Fruit fly (Drosophila melanogaster): ENCODE results near the gene Dcr-1.

DNA sequence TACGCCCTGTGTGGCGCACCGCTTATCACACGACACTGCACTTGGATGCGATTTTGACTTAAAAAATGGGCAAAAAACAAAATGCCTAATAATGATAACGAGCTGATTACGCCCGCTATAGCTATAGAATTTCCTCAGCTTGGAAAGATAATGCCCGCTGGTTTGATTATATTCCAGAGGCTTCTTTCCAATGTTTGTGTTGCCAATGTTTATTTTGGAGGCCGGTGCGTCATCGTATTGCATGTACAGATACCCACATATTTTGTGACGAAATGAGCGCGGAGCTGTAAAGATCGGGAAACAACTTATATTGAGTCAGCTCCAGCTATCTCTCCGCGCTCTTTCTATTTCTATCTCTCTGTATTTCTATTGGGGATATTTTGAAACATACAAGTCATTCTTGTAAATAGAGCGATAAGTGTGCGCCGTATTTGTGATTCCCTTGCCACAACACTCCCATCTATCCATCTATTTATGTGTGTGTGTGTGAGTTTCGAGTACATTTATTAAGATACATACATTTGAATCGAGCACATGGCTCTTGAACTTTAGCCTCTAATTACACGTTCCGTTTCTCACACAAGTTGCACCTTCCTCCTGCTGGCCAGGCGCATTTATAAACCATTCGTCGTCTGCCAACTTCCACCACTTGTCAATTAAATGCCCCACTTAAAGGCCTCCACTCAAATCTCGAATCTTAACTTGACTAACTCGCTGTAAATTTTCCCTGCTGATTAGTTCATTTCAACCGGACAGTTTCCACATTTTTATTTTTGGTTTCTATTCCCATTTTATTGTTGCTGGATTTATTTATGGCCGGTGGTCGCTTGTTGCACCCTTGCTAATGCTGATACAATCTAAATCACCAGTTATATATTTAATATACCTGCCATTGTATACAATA lies 56.6 kb downstream of the Dcr-1 start:
- TF ChIP-seq cnc (optimal IDR thresholded peaks at IDR 0.05) (peak; percentile 13 to 91), Mnt (GFP tag; optimal IDR thresholded peaks at IDR 0.05) (peak; percentile 14), tj (GFP tag; optimal IDR thresholded peaks at IDR 0.05) (no peak), ovo (GFP tag; optimal IDR thresholded peaks at IDR 0.05) (no peak), bab1 (GFP tag; optimal IDR thresholded peaks at IDR 0.05) (no peak)

All from whole organism, adult.